Fruit fly (Drosophila melanogaster): ENCODE measurements around the gene ScsbetaA.

Gene ScsbetaA

dm6 chr3R:8938494-8939404 lies at the start of gene ScsbetaA (continued):
- TF ChIP-seq gem (tag; optimal IDR thresholded peaks at IDR 0.05), result no peak
- peak; percentile 85 for TF ChIP-seq unc-4 (GFP tag; IDR thresholded peaks at IDR 0.05; ENCODE audit: partially characterized antibody)
- no peak for TF ChIP-seq CG7556 (GFP tag; optimal IDR thresholded peaks at IDR 0.05)
- TF ChIP-seq salm (tag; optimal IDR thresholded peaks at IDR 0.05), result no peak
- TF ChIP-seq dpn (GFP tag; optimal IDR thresholded peaks at IDR 0.05), result peak in 1 of 2 experiments; percentile 8
- TF ChIP-seq CG31388 (GFP tag; optimal IDR thresholded peaks at IDR 0.05), result no peak
- TF ChIP-seq CG4404 (GFP tag; IDR thresholded peaks at IDR 0.05), result no peak
- no peak for TF ChIP-seq bcd (GFP tag; optimal IDR thresholded peaks at IDR 0.05)
- peak; percentile 77 for TF ChIP-seq CG34224 (GFP tag; IDR thresholded peaks at IDR 0.05; ENCODE audit: partially characterized antibody)
- TF ChIP-seq CG1792 (GFP tag; optimal IDR thresholded peaks at IDR 0.05), result no peak
- peak; percentile 32; the same call in 1 of the 2 replicates for TF ChIP-seq Lim3 (GFP tag; IDR thresholded peaks at IDR 0.05)
- TF ChIP-seq Antp (GFP tag; optimal IDR thresholded peaks at IDR 0.05), result no peak
- TF ChIP-seq CG6272 (GFP tag; IDR thresholded peaks at IDR 0.05), result peak; percentile 42; the same call in 1 of the 2 replicates
- TF ChIP-seq CG5953 (GFP tag; IDR thresholded peaks at IDR 0.05), result no peak
- TF ChIP-seq CG12299 (tag; optimal IDR thresholded peaks at IDR 0.05), result no peak
- peak; percentile 0 for TF ChIP-seq CG1647 (GFP tag; optimal IDR thresholded peaks at IDR 0.05)
- peak; percentile 19; the same call in 1 of the 2 replicates for TF ChIP-seq Rfx (GFP tag; IDR thresholded peaks at IDR 0.05)
- TF ChIP-seq CTCF (GFP tag; optimal IDR thresholded peaks at IDR 0.05), result peak; percentile 56
- TF ChIP-seq CG32772 (GFP tag; IDR thresholded peaks at IDR 0.05), result no peak
- no peak for TF ChIP-seq MTF-1 (GFP tag; optimal IDR thresholded peaks at IDR 0.05; ENCODE audit: borderline replicate concordance)
- TF ChIP-seq vvl (GFP tag; IDR thresholded peaks at IDR 0.05), result no peak
- no peak for TF ChIP-seq CG15073 (GFP tag; optimal IDR thresholded peaks at IDR 0.05)
- TF ChIP-seq CG4854 (GFP tag; optimal IDR thresholded peaks at IDR 0.05), result no peak
- TF ChIP-seq CG11398 (GFP tag; optimal IDR thresholded peaks at IDR 0.05), result no peak
- TF ChIP-seq pho (GFP tag; optimal IDR thresholded peaks at IDR 0.05), result no peak
- no peak for TF ChIP-seq fd102C (GFP tag; optimal IDR thresholded peaks at IDR 0.05)
- TF ChIP-seq CG14965 (GFP tag; optimal IDR thresholded peaks at IDR 0.05; ENCODE audit: borderline replicate concordance), result no peak
- TF ChIP-seq nom (GFP tag; optimal IDR thresholded peaks at IDR 0.05), result peak; percentile 34
- no peak for TF ChIP-seq CG3847 (GFP tag; IDR thresholded peaks at IDR 0.05)
- TF ChIP-seq ro (GFP tag; IDR thresholded peaks at IDR 0.05), result no peak
- peak; percentile 7 for TF ChIP-seq CoRest (tag; optimal IDR thresholded peaks at IDR 0.05)
- TF ChIP-seq CG6254 (GFP tag; optimal IDR thresholded peaks at IDR 0.05), result no peak
- TF ChIP-seq sug (tag; optimal IDR thresholded peaks at IDR 0.05), result peak; percentile 68
- TF ChIP-seq CG10431 (GFP tag; optimal IDR thresholded peaks at IDR 0.05), result no peak
- no peak for TF ChIP-seq CG9817 (tag; optimal IDR thresholded peaks at IDR 0.05)
- no peak for TF ChIP-seq gcm (GFP tag; optimal IDR thresholded peaks at IDR 0.05)
- TF ChIP-seq CG3407 (GFP tag; optimal IDR thresholded peaks at IDR 0.05), result no peak
- TF ChIP-seq HLHmδ (GFP tag; optimal IDR thresholded peaks at IDR 0.05), result no peak
- peak; percentile 11 for TF ChIP-seq CG12155 (GFP tag; optimal IDR thresholded peaks at IDR 0.05)
- TF ChIP-seq B-H2 (GFP tag; optimal IDR thresholded peaks at IDR 0.05), result peak; percentile 24
- TF ChIP-seq CG18764 (GFP tag; optimal IDR thresholded peaks at IDR 0.05), result no peak
- no peak for TF ChIP-seq danr (GFP tag; IDR thresholded peaks at IDR 0.05)
- TF ChIP-seq CG7839 (tag; optimal IDR thresholded peaks at IDR 0.05), result peak; percentile 10
- TF ChIP-seq CG4328 (GFP tag; optimal IDR thresholded peaks at IDR 0.05), result no peak
- TF ChIP-seq jing (GFP tag; optimal IDR thresholded peaks at IDR 0.05), result no peak
- TF ChIP-seq ranshi (GFP tag; IDR thresholded peaks at IDR 0.05), result no peak
- no peak for TF ChIP-seq aop (GFP tag; IDR thresholded peaks at IDR 0.05)
- no peak for TF ChIP-seq Gug (GFP tag; IDR thresholded peaks at IDR 0.05)
- no peak for TF ChIP-seq tx (GFP tag; optimal IDR thresholded peaks at IDR 0.05)
- no peak for TF ChIP-seq Fer3 (tag; optimal IDR thresholded peaks at IDR 0.05)
